Fruit fly (Drosophila melanogaster) whole organism, embryonic: ENCODE data around the gene CG2931.

ENCODE experiments used
- C15 ChIP-seq: fragments of 200-800 bp; sonication (Bioruptor generic); IDR thresholded peaks from 3 replicates; pipeline ENCODE4 v1.3.6; 2022; ENCODE audit warnings: missing biosample characterization, missing genetic modification characterization
- CG10147 ChIP-seq: fragments of 200-800 bp; sonication (Bioruptor generic); optimal IDR thresholded peaks from 2 replicates; lab custom pipeline; 2019; ENCODE audit warnings: missing biosample characterization, mild to moderate bottlenecking, missing genetic modification characterization, moderate library complexity
- CG10321 ChIP-seq: fragments of 200-800 bp; sonication (Bioruptor generic); IDR thresholded peaks from 2 replicates; pipeline ENCODE4 v1.3.6; 2022; ENCODE audit warnings: missing biosample characterization, missing genetic modification characterization
- CG10565 ChIP-seq: fragments of 200-800 bp; sonication (Bioruptor generic); optimal IDR thresholded peaks from 3 replicates; lab custom pipeline; 2016; ENCODE audit warnings: missing biosample characterization, mild to moderate bottlenecking, missing genetic modification characterization
- CG13296 ChIP-seq: fragments of 200-800 bp; sonication (Bioruptor generic); optimal IDR thresholded peaks from 3 replicates; lab custom pipeline; 2018; ENCODE audit warnings: missing biosample characterization, mild to moderate bottlenecking, missing genetic modification characterization
- CG13624 ChIP-seq: fragments of 200-800 bp; sonication (Bioruptor generic); optimal IDR thresholded peaks from 2 replicates; lab custom pipeline; 2016; ENCODE audit warnings: missing biosample characterization, missing genetic modification characterization
- CG1529 ChIP-seq: fragments of 200-800 bp; sonication (Bioruptor generic); optimal IDR thresholded peaks from 3 replicates; lab custom pipeline; 2018; ENCODE audit warnings: missing biosample characterization, missing genetic modification characterization
- CG18262 ChIP-seq: fragments of 200-800 bp; optimal IDR thresholded peaks from 3 replicates; lab custom pipeline; 2019; ENCODE audit warnings: missing biosample characterization, mild to moderate bottlenecking, missing genetic modification characterization, moderate library complexity
- CG18619 ChIP-seq: fragments of 200-800 bp; sonication (Bioruptor generic); optimal IDR thresholded peaks from 3 replicates; lab custom pipeline; 2017; ENCODE audit warnings: missing biosample characterization, mild to moderate bottlenecking, missing genetic modification characterization
- CG4360 ChIP-seq: fragments of 200-800 bp; sonication (Bioruptor generic); IDR thresholded peaks from 2 replicates; pipeline ENCODE4 v1.3.6; 2022; ENCODE audit warnings: missing biosample characterization, missing genetic modification characterization
- CG4404 ChIP-seq: fragments of 200-800 bp; sonication (Bioruptor generic); IDR thresholded peaks from 2 replicates; pipeline ENCODE4 v1.3.6; 2022; ENCODE audit warnings: missing biosample characterization, missing genetic modification characterization
- CG4707 ChIP-seq: fragments of 200-800 bp; sonication (Bioruptor generic); optimal IDR thresholded peaks from 2 replicates; lab custom pipeline; 2018; ENCODE audit warnings: missing biosample characterization, mild to moderate bottlenecking, missing genetic modification characterization, moderate library complexity
- CG4730 ChIP-seq: fragments of 200-800 bp; sonication (Bioruptor generic); IDR thresholded peaks from 2 replicates; pipeline ENCODE4 v1.3.6; 2022; ENCODE audit warnings: missing biosample characterization, missing genetic modification characterization
- CG6765 ChIP-seq: fragments of 200-800 bp; sonication (Bioruptor generic); optimal IDR thresholded peaks from 3 replicates; lab custom pipeline; 2017; ENCODE audit warnings: missing biosample characterization, mild to moderate bottlenecking, missing genetic modification characterization
- CG6791 ChIP-seq: fragments of 200-800 bp; sonication (Bioruptor generic); IDR thresholded peaks from 3 replicates; pipeline ENCODE4 v1.3.6; 2022; ENCODE audit warnings: missing biosample characterization, missing genetic modification characterization; ENCODE audit not compliant: partially characterized antibody
- CG7271 ChIP-seq: fragments of 200-800 bp; sonication (Bioruptor generic); optimal IDR thresholded peaks from 2 replicates; lab custom pipeline; 2018; ENCODE audit warnings: missing biosample characterization, mild to moderate bottlenecking, missing genetic modification characterization, moderate library complexity
- CG8388 ChIP-seq: fragments of 200-800 bp; sonication (Bioruptor generic); optimal IDR thresholded peaks from 2 replicates; lab custom pipeline; 2019; ENCODE audit warnings: missing biosample characterization, mild to moderate bottlenecking, missing genetic modification characterization, moderate library complexity
- CG8765 ChIP-seq: fragments of 200-800 bp; sonication (Bioruptor generic); IDR thresholded peaks from 2 replicates; pipeline ENCODE4 v1.3.6; 2022; ENCODE audit warnings: missing biosample characterization, missing genetic modification characterization
- CG9437 ChIP-seq: fragments of 200-800 bp; sonication (Bioruptor generic); optimal IDR thresholded peaks from 2 replicates; lab custom pipeline; 2018; ENCODE audit warnings: missing biosample characterization, mild to moderate bottlenecking, missing genetic modification characterization
- CG9727 ChIP-seq: fragments of 200-800 bp; sonication (Bioruptor generic); optimal IDR thresholded peaks from 3 replicates; lab custom pipeline; 2017; ENCODE audit warnings: missing biosample characterization, mild to moderate bottlenecking, missing genetic modification characterization
- CTCF ChIP-seq: fragments of 200-800 bp; sonication (Bioruptor generic); optimal IDR thresholded peaks from 2 replicates; lab custom pipeline; 2017; ENCODE audit warnings: missing biosample characterization, mild to moderate bottlenecking, missing genetic modification characterization, moderate library complexity
- Deaf1 ChIP-seq: fragments of 200-800 bp; optimal IDR thresholded peaks from 3 replicates; lab custom pipeline; 2019; ENCODE audit warnings: missing biosample characterization, mild to moderate bottlenecking, missing genetic modification characterization, moderate library complexity
- Dek ChIP-seq: fragments of 200-800 bp; sonication (Bioruptor generic); optimal IDR thresholded peaks from 3 replicates; lab custom pipeline; 2019; ENCODE audit warnings: missing biosample characterization, mild to moderate bottlenecking, missing genetic modification characterization, moderate library complexity
- Drgx ChIP-seq: fragments of 200-800 bp; sonication (Bioruptor generic); IDR thresholded peaks from 2 replicates; pipeline ENCODE4 v1.3.6; 2022; ENCODE audit warnings: missing biosample characterization, missing genetic modification characterization
- HHEX ChIP-seq: fragments of 200-800 bp; sonication (Bioruptor generic); optimal IDR thresholded peaks from 3 replicates; lab custom pipeline; 2017; ENCODE audit warnings: missing biosample characterization, mild to moderate bottlenecking, missing genetic modification characterization, missing genetic modification reagents
- Jarid2 ChIP-seq: fragments of 200-800 bp; sonication (Bioruptor generic); optimal IDR thresholded peaks from 3 replicates; lab custom pipeline; 2017; ENCODE audit warnings: mild to moderate bottlenecking, missing biosample characterization, missing genetic modification reagents, missing genetic modification characterization
- Lhr ChIP-seq: fragments of 200-800 bp; sonication (Bioruptor generic); optimal IDR thresholded peaks from 3 replicates; lab custom pipeline; 2017; ENCODE audit warnings: mild to moderate bottlenecking, missing biosample characterization, missing genetic modification reagents, missing genetic modification characterization
- PHDP ChIP-seq: fragments of 200-800 bp; sonication (Bioruptor generic); optimal IDR thresholded peaks from 3 replicates; lab custom pipeline; 2018; ENCODE audit warnings: missing biosample characterization, mild to moderate bottlenecking, missing genetic modification characterization, moderate library complexity
- Scr ChIP-seq: fragments of 200-800 bp; sonication (Bioruptor generic); IDR thresholded peaks from 2 replicates; pipeline ENCODE4 v1.3.6; 2022; ENCODE audit warnings: missing biosample characterization, missing genetic modification characterization; ENCODE audit not compliant: partially characterized antibody
- Vsx1 ChIP-seq: fragments of 200-800 bp; sonication (Bioruptor generic); optimal IDR thresholded peaks from 2 replicates; lab custom pipeline; 2017; ENCODE audit warnings: missing biosample characterization, mild to moderate bottlenecking, missing genetic modification characterization, missing genetic modification reagents
- ap ChIP-seq: fragments of 200-800 bp; sonication (Bioruptor generic); IDR thresholded peaks from 2 replicates; pipeline ENCODE4 v1.3.6; 2022; ENCODE audit warnings: missing biosample characterization, missing genetic modification characterization
- bab2 ChIP-seq: fragments of 200-800 bp; sonication (Bioruptor generic); optimal IDR thresholded peaks from 2 replicates; lab custom pipeline; 2016; ENCODE audit warnings: missing biosample characterization, missing genetic modification characterization
- br ChIP-seq: fragments of >200 bp; optimal IDR thresholded peaks from 2 replicates; lab custom pipeline; 2017
- cg ChIP-seq: fragments of 200-800 bp; sonication (Bioruptor generic); optimal IDR thresholded peaks from 3 replicates; lab custom pipeline; 2019; ENCODE audit warnings: missing biosample characterization, mild to moderate bottlenecking, missing genetic modification characterization, moderate library complexity
- danr ChIP-seq: fragments of 200-800 bp; sonication (Bioruptor generic); IDR thresholded peaks from 2 replicates; pipeline ENCODE4 v1.3.6; 2022; ENCODE audit warnings: missing biosample characterization, missing genetic modification characterization
- dpn ChIP-seq, 2 experiments: fragments of 200-800 bp; sonication (Bioruptor generic); optimal IDR thresholded peaks; 3 replicates each; lab custom pipeline; 2016; ENCODE audit warnings: missing biosample characterization in 2 of 2, missing genetic modification characterization in 2 of 2
- fd3F ChIP-seq: fragments of 200-800 bp; sonication (Bioruptor generic); optimal IDR thresholded peaks from 2 replicates; lab custom pipeline; 2018; ENCODE audit warnings: missing biosample characterization, mild to moderate bottlenecking, missing genetic modification characterization, moderate library complexity
- fd96Cb ChIP-seq: fragments of 200-800 bp; sonication (Bioruptor generic); optimal IDR thresholded peaks from 2 replicates; lab custom pipeline; 2018; ENCODE audit warnings: missing biosample characterization, mild to moderate bottlenecking, missing genetic modification characterization, moderate library complexity
- gem ChIP-seq: fragments of 200-800 bp; sonication (Bioruptor generic); optimal IDR thresholded peaks from 2 replicates; lab custom pipeline; 2019; ENCODE audit warnings: missing biosample characterization, mild to moderate bottlenecking, missing genetic modification characterization, moderate library complexity
- lab ChIP-seq: fragments of 200-800 bp; sonication (Bioruptor generic); optimal IDR thresholded peaks from 3 replicates; lab custom pipeline; 2017; ENCODE audit warnings: missing biosample characterization, missing genetic modification characterization, mild to moderate bottlenecking, moderate library complexity, missing genetic modification reagents
- lmd ChIP-seq: fragments of 200-800 bp; sonication (Bioruptor generic); IDR thresholded peaks from 2 replicates; pipeline ENCODE4 v1.3.6; 2022; ENCODE audit warnings: missing biosample characterization, missing genetic modification characterization
- nmo ChIP-seq: fragments of 200-800 bp; sonication (Bioruptor generic); optimal IDR thresholded peaks from 2 replicates; lab custom pipeline; 2018; ENCODE audit warnings: missing biosample characterization, mild to moderate bottlenecking, missing genetic modification characterization, moderate library complexity
- nom ChIP-seq: fragments of 200-800 bp; sonication (Bioruptor generic); optimal IDR thresholded peaks from 2 replicates; lab custom pipeline; 2017; ENCODE audit warnings: missing biosample characterization, missing genetic modification characterization, mild to moderate bottlenecking, moderate library complexity, missing genetic modification reagents
- pita ChIP-seq: fragments of 200-800 bp; sonication (Bioruptor generic); optimal IDR thresholded peaks from 2 replicates; lab custom pipeline; 2017; ENCODE audit warnings: missing biosample characterization, mild to moderate bottlenecking, missing genetic modification characterization
- sc ChIP-seq, 3 experiments: fragments of >200 bp in 2 of 3; fragments of 200-800 bp in 1 of 3; sonication (Bioruptor generic) in 1 of 3; optimal IDR thresholded peaks; 2 replicates in 2 of 3; 3 replicates in 1 of 3; lab custom pipeline; 2017; ENCODE audit warnings: mild to moderate bottlenecking in 1 of 3, missing biosample characterization in 1 of 3, missing genetic modification characterization in 1 of 3, missing genetic modification reagents in 1 of 3
- tio ChIP-seq: fragments of 200-800 bp; sonication (Bioruptor generic); optimal IDR thresholded peaks from 2 replicates; lab custom pipeline; 2017; ENCODE audit warnings: missing biosample characterization, missing genetic modification characterization, inconsistent platforms
- tll ChIP-seq, 2 experiments: fragments of 200-800 bp in 1 of 2; fragments of >200 bp in 1 of 2; sonication (Bioruptor generic) in 1 of 2; optimal IDR thresholded peaks; 2 replicates each; lab custom pipeline; 2017 to 2019; ENCODE audit warnings: missing biosample characterization in 2 of 2, missing genetic modification characterization in 2 of 2, mild to moderate bottlenecking in 1 of 2, moderate library complexity in 1 of 2
- zf30C ChIP-seq: fragments of 200-800 bp; sonication (Bioruptor generic); optimal IDR thresholded peaks from 3 replicates; lab custom pipeline; 2018; ENCODE audit warnings: missing biosample characterization, mild to moderate bottlenecking, missing genetic modification characterization

The CG2931 gene

dm6 chr3R:5613114-5613443 is 44.7 kb upstream of the CG2931 start, which contains the start of gene Atu (continued):
- TF ChIP-seq CG13296 (GFP tag; lab: Kevin White, UChicago) (no peak), Scr (peak; percentile 94), CTCF (GFP tag; lab: Kevin White, UChicago) (no peak)

dm6 chr3R:5612372-5613113 is 44.1 kb upstream of the CG2931 start, which contains the start of gene Rga:
Gene Rga (minus strand): TSS chr3R:5613112.
- no peak for TF ChIP-seq CG4404 (GFP tag; lab: Robert Waterston, UW)
- no peak for TF ChIP-seq CG18262 (tag; lab: Kevin White, UChicago)
- no peak for TF ChIP-seq tio (GFP tag; lab: Kevin White, UChicago)
- TF ChIP-seq zf30C (GFP tag; lab: Kevin White, UChicago): no peak
- TF ChIP-seq Deaf1 (tag; lab: Kevin White, UChicago): peak; percentile 83
- no peak for TF ChIP-seq CG1529 (GFP tag; lab: Kevin White, UChicago)
- no peak for TF ChIP-seq CG8388
- no peak for TF ChIP-seq fd96Cb
- TF ChIP-seq Lhr: no peak
- TF ChIP-seq Jarid2: no peak
- TF ChIP-seq PHDP (tag; lab: Kevin White, UChicago): no peak
- TF ChIP-seq CG9727 (GFP tag; lab: Kevin White, UChicago): peak; percentile 42
- TF ChIP-seq dpn (GFP tag; optimal IDR thresholded peaks at IDR 0.05; lab: Kevin White, UChicago): no peak
- TF ChIP-seq Dek (tag; lab: Kevin White, UChicago): no peak
- no peak for TF ChIP-seq bab2
- no peak for TF ChIP-seq CG6791 (GFP tag; lab: Robert Waterston, UW)
- no peak for TF ChIP-seq CG10321
- TF ChIP-seq CG7271: no peak
- TF ChIP-seq CG9437 (GFP tag; lab: Kevin White, UChicago): peak; percentile 32
- peak; percentile 94 for TF ChIP-seq cg (GFP tag; lab: Kevin White, UChicago)
- TF ChIP-seq Drgx (GFP tag; lab: Robert Waterston, UW): no peak
- TF ChIP-seq danr (GFP tag; lab: Robert Waterston, UW): no peak
- no peak for TF ChIP-seq Vsx1 (GFP tag; lab: Kevin White, UChicago)
- no peak for TF ChIP-seq CG18619 (GFP tag; lab: Kevin White, UChicago)
- TF ChIP-seq tll (GFP tag; optimal IDR thresholded peaks at IDR 0.05; lab: Kevin White, UChicago): no peak
- no peak for TF ChIP-seq fd3F (GFP tag; lab: Kevin White, UChicago)
- no peak for TF ChIP-seq CG6765 (GFP tag; lab: Kevin White, UChicago)
- no peak for TF ChIP-seq CG10565 (GFP tag; lab: Kevin White, UChicago)
- TF ChIP-seq CG4707 (GFP tag; lab: Kevin White, UChicago): no peak
- TF ChIP-seq CG4730: no peak
- no peak for TF ChIP-seq C15 (GFP tag; lab: Robert Waterston, UW)
- peak; percentile 21 for TF ChIP-seq CG13624 (GFP tag; lab: Kevin White, UChicago)
- TF ChIP-seq HHEX: no peak
- no peak for TF ChIP-seq lab (GFP tag; lab: Kevin White, UChicago)
- no peak for TF ChIP-seq CG8765
- no peak for TF ChIP-seq pita (GFP tag; lab: Kevin White, UChicago)
- TF ChIP-seq sc (optimal IDR thresholded peaks at IDR 0.05; lab: Kevin White, UChicago): no peak
- TF ChIP-seq sc (GFP tag; optimal IDR thresholded peaks at IDR 0.05; lab: Kevin White, UChicago): no peak
- no peak for TF ChIP-seq nmo (GFP tag; lab: Kevin White, UChicago)
- TF ChIP-seq lmd: no peak
- TF ChIP-seq CG10147 (GFP tag; lab: Kevin White, UChicago): no peak
- no peak for TF ChIP-seq CG4360 (GFP tag; lab: Robert Waterston, UW)
- TF ChIP-seq ap (GFP tag; lab: Robert Waterston, UW): no peak
- no peak for TF ChIP-seq br (lab: Kevin White, UChicago)
- TF ChIP-seq gem: no peak
- TF ChIP-seq nom (GFP tag; lab: Kevin White, UChicago): no peak
